Fruit fly (Drosophila melanogaster) whole organism, embryonic: Measurements from ENCODE around the gene mus101.

Source experiments
- Adf1 ChIP-seq: fragments of 200-800 bp; sonication (Bioruptor generic); IDR thresholded peaks from 2 replicates; pipeline ENCODE4 v1.3.6; 2022; ENCODE audit warnings: missing biosample characterization, missing genetic modification characterization
- Bdp1 ChIP-seq: fragments of 200-800 bp; sonication (Bioruptor generic); optimal IDR thresholded peaks from 3 replicates; lab custom pipeline; 2016; ENCODE audit warnings: missing biosample characterization, missing genetic modification characterization
- CG10366 ChIP-seq: fragments of 200-800 bp; sonication (Bioruptor generic); IDR thresholded peaks from 2 replicates; pipeline ENCODE4 v1.3.6; 2022; ENCODE audit warnings: missing biosample characterization, missing genetic modification characterization
- CG12769 ChIP-seq: fragments of 200-800 bp; sonication (Bioruptor generic); optimal IDR thresholded peaks from 2 replicates; lab custom pipeline; 2019; ENCODE audit warnings: missing biosample characterization, mild to moderate bottlenecking, missing genetic modification characterization, moderate library complexity
- CG13287 ChIP-seq: fragments of 200-800 bp; sonication (Bioruptor generic); IDR thresholded peaks from 2 replicates; pipeline ENCODE4 v1.3.6; 2022; ENCODE audit warnings: missing biosample characterization, missing genetic modification characterization; ENCODE audit not compliant: partially characterized antibody
- CG13296 ChIP-seq: fragments of 200-800 bp; sonication (Bioruptor generic); optimal IDR thresholded peaks from 3 replicates; lab custom pipeline; 2018; ENCODE audit warnings: missing biosample characterization, mild to moderate bottlenecking, missing genetic modification characterization
- CG1602 ChIP-seq: fragments of 200-800 bp; sonication (Bioruptor generic); optimal IDR thresholded peaks from 3 replicates; lab custom pipeline; 2016; ENCODE audit warnings: missing biosample characterization, missing genetic modification characterization
- CG17328 ChIP-seq: fragments of 200-800 bp; sonication (Bioruptor generic); IDR thresholded peaks from 2 replicates; pipeline ENCODE4 v1.3.6; 2022; ENCODE audit warnings: missing biosample characterization, missing genetic modification characterization
- CG17568 ChIP-seq: fragments of 200-800 bp; sonication (Bioruptor generic); optimal IDR thresholded peaks from 2 replicates; lab custom pipeline; 2018; ENCODE audit warnings: missing biosample characterization, mild to moderate bottlenecking, missing genetic modification characterization, moderate library complexity
- CG2116 ChIP-seq: fragments of 200-800 bp; sonication (Bioruptor generic); optimal IDR thresholded peaks from 3 replicates; lab custom pipeline; 2018; ENCODE audit warnings: missing biosample characterization, mild to moderate bottlenecking, missing genetic modification characterization
- CG2889 ChIP-seq: fragments of 200-800 bp; sonication (Bioruptor generic); IDR thresholded peaks from 3 replicates; pipeline ENCODE4 v1.3.6; 2022; ENCODE audit warnings: missing biosample characterization, missing genetic modification characterization
- CG30020 ChIP-seq: fragments of 200-800 bp; optimal IDR thresholded peaks from 2 replicates; lab custom pipeline; 2019; ENCODE audit warnings: missing biosample characterization, mild to moderate bottlenecking, missing genetic modification characterization, moderate library complexity
- CG30403 ChIP-seq: fragments of 200-800 bp; sonication (Bioruptor generic); optimal IDR thresholded peaks from 3 replicates; lab custom pipeline; 2016; ENCODE audit warnings: missing biosample characterization, missing genetic modification characterization
- CG30431 ChIP-seq: fragments of 200-800 bp; sonication (Bioruptor generic); optimal IDR thresholded peaks from 2 replicates; lab custom pipeline; 2017; ENCODE audit warnings: missing biosample characterization, missing genetic modification characterization
- CG31224 ChIP-seq: fragments of 200-800 bp; sonication (Bioruptor generic); IDR thresholded peaks from 2 replicates; pipeline ENCODE4 v1.3.6; 2022; ENCODE audit warnings: missing biosample characterization, missing genetic modification characterization
- CG3407 ChIP-seq: fragments of 200-800 bp; sonication (Bioruptor generic); optimal IDR thresholded peaks from 2 replicates; lab custom pipeline; 2018; ENCODE audit warnings: missing biosample characterization, mild to moderate bottlenecking, missing genetic modification characterization
- CG4424 ChIP-seq: fragments of 200-800 bp; sonication (Bioruptor generic); optimal IDR thresholded peaks from 3 replicates; lab custom pipeline; 2016; ENCODE audit warnings: missing biosample characterization, missing genetic modification characterization
- CG5180 ChIP-seq: fragments of 200-800 bp; sonication (Bioruptor generic); optimal IDR thresholded peaks from 3 replicates; lab custom pipeline; 2017; ENCODE audit warnings: missing biosample characterization, missing genetic modification characterization, mild to moderate bottlenecking, moderate library complexity, missing genetic modification reagents
- CG6254 ChIP-seq: fragments of 200-800 bp; sonication (Bioruptor generic); optimal IDR thresholded peaks from 3 replicates; lab custom pipeline; 2017; ENCODE audit warnings: mild to moderate bottlenecking, missing biosample characterization, missing genetic modification reagents, missing genetic modification characterization
- CG6765 ChIP-seq: fragments of 200-800 bp; sonication (Bioruptor generic); optimal IDR thresholded peaks from 3 replicates; lab custom pipeline; 2017; ENCODE audit warnings: missing biosample characterization, mild to moderate bottlenecking, missing genetic modification characterization
- CG6854 ChIP-seq: fragments of 200-800 bp; sonication (Bioruptor generic); optimal IDR thresholded peaks from 3 replicates; lab custom pipeline; 2017; ENCODE audit warnings: missing biosample characterization, mild to moderate bottlenecking, missing genetic modification characterization
- Deaf1 ChIP-seq: fragments of 200-800 bp; optimal IDR thresholded peaks from 3 replicates; lab custom pipeline; 2019; ENCODE audit warnings: missing biosample characterization, mild to moderate bottlenecking, missing genetic modification characterization, moderate library complexity
- Dek ChIP-seq: fragments of 200-800 bp; sonication (Bioruptor generic); optimal IDR thresholded peaks from 3 replicates; lab custom pipeline; 2019; ENCODE audit warnings: missing biosample characterization, mild to moderate bottlenecking, missing genetic modification characterization, moderate library complexity
- E2f1 ChIP-seq: fragments of 200-800 bp; sonication (Bioruptor generic); IDR thresholded peaks from 2 replicates; pipeline ENCODE4 v1.3.6; 2022; ENCODE audit warnings: missing biosample characterization, missing genetic modification characterization
- Eip74EF ChIP-seq, 2 experiments: fragments of 200-800 bp in 1 of 2; fragments of >200 bp in 1 of 2; sonication (Bioruptor generic) in 1 of 2; optimal IDR thresholded peaks; 2 replicates each; lab custom pipeline; 2017 to 2019; ENCODE audit warnings: missing biosample characterization in 2 of 2, missing genetic modification characterization in 2 of 2, mild to moderate bottlenecking in 1 of 2, moderate library complexity in 1 of 2
- Fer1 ChIP-seq: fragments of 200-800 bp; sonication (Bioruptor generic); optimal IDR thresholded peaks from 2 replicates; lab custom pipeline; 2017; ENCODE audit warnings: missing biosample characterization, mild to moderate bottlenecking, missing genetic modification characterization
- Gug ChIP-seq: fragments of 200-800 bp; sonication (Bioruptor generic); IDR thresholded peaks from 4 replicates; pipeline ENCODE4 v1.3.6; 2022; ENCODE audit warnings: missing biosample characterization, missing genetic modification characterization
- Hsf ChIP-seq: fragments of 200-800 bp; sonication (Bioruptor generic); optimal IDR thresholded peaks from 3 replicates; lab custom pipeline; 2016; ENCODE audit warnings: missing biosample characterization, missing genetic modification characterization
- Mad ChIP-seq: fragments of 200-800 bp; sonication (Bioruptor generic); optimal IDR thresholded peaks from 2 replicates; lab custom pipeline; 2016; ENCODE audit warnings: missing biosample characterization, missing genetic modification characterization
- Nf-YC ChIP-seq: fragments of 200-800 bp; optimal IDR thresholded peaks from 3 replicates; lab custom pipeline; 2019; ENCODE audit warnings: missing biosample characterization, mild to moderate bottlenecking, missing genetic modification characterization, moderate library complexity
- Opbp ChIP-seq: fragments of 200-800 bp; sonication (Bioruptor generic); IDR thresholded peaks from 3 replicates; pipeline ENCODE4 v1.3.6; 2022; ENCODE audit warnings: missing biosample characterization, missing genetic modification characterization; ENCODE audit not compliant: partially characterized antibody
- Pdp1 ChIP-seq, 2 experiments: fragments of 200-800 bp; sonication (Bioruptor generic); optimal IDR thresholded peaks; 3 replicates each; lab custom pipeline; 2016; ENCODE audit warnings: missing biosample characterization in 2 of 2, missing genetic modification characterization in 2 of 2, mild to moderate bottlenecking in 1 of 2, moderate library complexity in 1 of 2
- abd-A ChIP-seq: fragments of 200-800 bp; sonication (Bioruptor generic); optimal IDR thresholded peaks from 3 replicates; lab custom pipeline; 2019; ENCODE audit warnings: missing biosample characterization, mild to moderate bottlenecking, missing genetic modification characterization, moderate library complexity
- ase ChIP-seq: fragments of 200-800 bp; sonication (Bioruptor generic); IDR thresholded peaks from 3 replicates; pipeline ENCODE4 v1.3.6; 2022; ENCODE audit warnings: missing biosample characterization, missing genetic modification characterization
- ash1 ChIP-seq: fragments of 200-800 bp; sonication (Bioruptor generic); optimal IDR thresholded peaks from 2 replicates; lab custom pipeline; 2018; ENCODE audit warnings: missing biosample characterization, mild to moderate bottlenecking, missing genetic modification characterization
- bcd ChIP-seq: fragments of 200-800 bp; sonication (Bioruptor generic); optimal IDR thresholded peaks from 2 replicates; lab custom pipeline; 2017; ENCODE audit warnings: missing biosample characterization, mild to moderate bottlenecking, missing genetic modification characterization
- chinmo ChIP-seq: fragments of 200-800 bp; sonication (Bioruptor generic); IDR thresholded peaks from 4 replicates; pipeline ENCODE4 v1.3.6; 2022; ENCODE audit warnings: missing biosample characterization, missing genetic modification characterization; ENCODE audit not compliant: partially characterized antibody
- corto ChIP-seq: fragments of 200-800 bp; sonication (Bioruptor generic); optimal IDR thresholded peaks from 2 replicates; lab custom pipeline; 2016; ENCODE audit warnings: missing biosample characterization, mild to moderate bottlenecking, missing genetic modification characterization, moderate library complexity
- fd102C ChIP-seq: fragments of 200-800 bp; sonication (Bioruptor generic); optimal IDR thresholded peaks from 2 replicates; lab custom pipeline; 2018; ENCODE audit warnings: missing biosample characterization, mild to moderate bottlenecking, missing genetic modification characterization, moderate library complexity
- insv ChIP-seq, 2 experiments: fragments of 200-800 bp; sonication (Bioruptor generic); optimal IDR thresholded peaks; 3 replicates each; lab custom pipeline; 2016 to 2018; ENCODE audit warnings: missing biosample characterization in 2 of 2, missing genetic modification characterization in 2 of 2
- knrl ChIP-seq: fragments of 200-800 bp; sonication (Bioruptor generic); IDR thresholded peaks from 3 replicates; pipeline ENCODE4 v1.3.6; 2022; ENCODE audit warnings: missing biosample characterization, missing genetic modification characterization; ENCODE audit not compliant: partially characterized antibody
- peb ChIP-seq: fragments of 200-800 bp; sonication (Bioruptor generic); IDR thresholded peaks from 2 replicates; pipeline ENCODE4 v1.3.6; 2022; ENCODE audit warnings: missing biosample characterization, missing genetic modification characterization
- row ChIP-seq: fragments of 200-800 bp; sonication (Bioruptor generic); IDR thresholded peaks from 3 replicates; pipeline ENCODE4 v1.3.6; 2022; ENCODE audit warnings: missing biosample characterization, missing genetic modification characterization
- scrt ChIP-seq: fragments of 200-800 bp; sonication (Bioruptor generic); optimal IDR thresholded peaks from 2 replicates; lab custom pipeline; 2018; ENCODE audit warnings: missing biosample characterization, mild to moderate bottlenecking, missing genetic modification characterization, moderate library complexity
- seq ChIP-seq: fragments of 200-800 bp; sonication (Bioruptor generic); IDR thresholded peaks from 2 replicates; pipeline ENCODE4 v1.3.6; 2022; ENCODE audit warnings: missing biosample characterization, missing genetic modification characterization
- sim ChIP-seq: fragments of 200-800 bp; sonication (Bioruptor generic); IDR thresholded peaks from 2 replicates; pipeline ENCODE4 v1.3.6; 2022; ENCODE audit warnings: missing biosample characterization, missing genetic modification characterization
- sug ChIP-seq: fragments of 200-800 bp; optimal IDR thresholded peaks from 2 replicates; lab custom pipeline; 2019; ENCODE audit warnings: missing biosample characterization, mild to moderate bottlenecking, missing genetic modification characterization, moderate library complexity
- tin ChIP-seq: fragments of 200-800 bp; sonication (Bioruptor generic); optimal IDR thresholded peaks from 3 replicates; lab custom pipeline; 2016; ENCODE audit warnings: missing biosample characterization, missing genetic modification characterization
- wdn ChIP-seq: fragments of 200-800 bp; sonication (Bioruptor generic); IDR thresholded peaks from 2 replicates; pipeline ENCODE4 v1.3.6; 2022; ENCODE audit warnings: missing biosample characterization, missing genetic modification characterization

mus101 gene

dm6 chrX:13762372-13762883, 40.4 kb downstream of the mus101 start, which contains the start of gene rdgB (continued):
- TF ChIP-seq abd-A (tag; lab: Kevin White, UChicago) (peak; percentile 78), CG10366 (GFP tag; lab: Robert Waterston, UW) (peak; percentile 35), Gug (GFP tag; lab: Robert Waterston, UW) (peak; percentile 60; the same call in 1 of the 4 replicates), Adf1 (GFP tag; lab: Robert Waterston, UW) (peak; percentile 40; the same call in 1 of the 2 replicates), CG13287 (GFP tag; lab: Robert Waterston, UW) (peak; percentile 27; the same call in 1 of the 2 replicates), CG4424 (GFP tag; lab: Kevin White, UChicago) (peak; percentile 81), Dek (tag; lab: Kevin White, UChicago) (peak; percentile 85), CG2889 (GFP tag; lab: Robert Waterston, UW) (0 out of 3 replicates have a peak, but pooled peaks have one; percentile 39), sim (GFP tag; lab: Robert Waterston, UW) (no peak), Eip74EF (GFP tag; optimal IDR thresholded peaks at IDR 0.05; lab: Kevin White, UChicago) (peak in 1 of 2 experiments; percentile 69), CG2116 (GFP tag; lab: Kevin White, UChicago) (peak; percentile 48), CG17568 (GFP tag; lab: Kevin White, UChicago) (peak; percentile 10), CG30020 (tag; lab: Kevin White, UChicago) (peak; percentile 36), row (peak; percentile 95), seq (GFP tag; lab: Robert Waterston, UW) (peak; percentile 33; the same call in 1 of the 2 replicates), CG6854 (GFP tag; lab: Kevin White, UChicago) (no peak), sug (peak; percentile 85), CG5180 (peak; percentile 92), CG6254 (GFP tag; lab: Kevin White, UChicago) (peak; percentile 36), chinmo (peak; percentile 79; the same call in 3 of the 4 replicates), Fer1 (peak; percentile 78), CG12769 (tag; lab: Kevin White, UChicago) (peak; percentile 67), CG17328 (GFP tag; lab: Robert Waterston, UW) (peak; percentile 37; the same call in 1 of the 2 replicates), Pdp1 (GFP tag; optimal IDR thresholded peaks at IDR 0.05; lab: Kevin White, UChicago) (peak; percentile 41 to 56), bcd (GFP tag; lab: Kevin White, UChicago) (peak; percentile 81), CG30403 (peak; percentile 90), CG13296 (GFP tag; lab: Kevin White, UChicago) (peak; percentile 84), CG6765 (GFP tag; lab: Kevin White, UChicago) (peak; percentile 78), peb (GFP tag; lab: Robert Waterston, UW) (0 out of 2 replicates have a peak, but pooled peaks have one; percentile 34), Nf-YC (tag; lab: Kevin White, UChicago) (peak; percentile 75), E2f1 (peak; percentile 76), Hsf (GFP tag; lab: Kevin White, UChicago) (peak; percentile 72), knrl (GFP tag; lab: Robert Waterston, UW) (no peak; the same call in 2 of the 3 replicates), ash1 (GFP tag; lab: Kevin White, UChicago) (no peak), CG1602 (GFP tag; lab: Kevin White, UChicago) (peak; percentile 75), ase (GFP tag; lab: Robert Waterston, UW) (0 out of 3 replicates have a peak, but pooled peaks have one; percentile 40), corto (GFP tag; lab: Kevin White, UChicago) (no peak), CG30431 (GFP tag; lab: Kevin White, UChicago) (peak; percentile 58), CG31224 (GFP tag; lab: Robert Waterston, UW) (peak; percentile 44; the same call in 1 of the 2 replicates), tin (GFP tag; lab: Kevin White, UChicago) (peak; percentile 61), fd102C (no peak), Mad (GFP tag; lab: Kevin White, UChicago) (peak; percentile 62), wdn (GFP tag; lab: Robert Waterston, UW) (no peak), scrt (GFP tag; lab: Kevin White, UChicago) (peak; percentile 58), insv (GFP tag; optimal IDR thresholded peaks at IDR 0.05; lab: Kevin White, UChicago) (peak in 1 of 2 experiments; percentile 39), CG3407 (GFP tag; lab: Kevin White, UChicago) (peak; percentile 77), Deaf1 (tag; lab: Kevin White, UChicago) (peak; percentile 96), Bdp1 (GFP tag; lab: Kevin White, UChicago) (peak; percentile 10), Opbp (GFP tag; lab: Robert Waterston, UW) (no peak)
